Worm (Caenorhabditis elegans) whole organism, L1 larva: ENCODE data around the gene nac-3.

ENCODE experiments used
- C16A3.4 ChIP-seq: fragments of 150-350 bp; optimal IDR thresholded peaks from 2 replicates; lab custom pipeline; 2014; ENCODE audit warnings: missing biosample characterization, missing genetic modification characterization
- F16B12.6 ChIP-seq: fragments of 150-350 bp; optimal IDR thresholded peaks from 2 replicates; lab custom pipeline; 2014; ENCODE audit warnings: missing biosample characterization, missing genetic modification characterization
- ceh-8 ChIP-seq: fragments of 200-800 bp; sonication (Bioruptor generic); optimal IDR thresholded peaks from 2 replicates; lab custom pipeline; 2018; ENCODE audit warnings: mild to moderate bottlenecking, missing genetic modification characterization, moderate library complexity, missing compliant biosample characterization
- ceh-82 ChIP-seq, 3 experiments: fragments of 150-350 bp in 1 of 3; sonication (generic microtip) in 2 of 3; optimal IDR thresholded peaks; 2 replicates each; lab custom pipeline; 2014 to 2017; ENCODE audit warnings: missing biosample characterization in 3 of 3, missing genetic modification characterization in 3 of 3
- ces-1 ChIP-seq: fragments of 150-350 bp; optimal IDR thresholded peaks from 2 replicates; lab custom pipeline; 2014; ENCODE audit warnings: missing biosample characterization, missing genetic modification reagents, missing genetic modification characterization
- dpl-1 ChIP-seq, 3 experiments: fragments of 150-350 bp in 2 of 3; sonication (generic microtip) in 1 of 3; optimal IDR thresholded peaks; 2 replicates each; lab custom pipeline; 2014 to 2017; ENCODE audit warnings: missing biosample characterization in 3 of 3, missing genetic modification characterization in 3 of 3, missing genetic modification reagents in 3 of 3
- efl-1 ChIP-seq, 4 experiments: fragments of 150-350 bp; optimal IDR thresholded peaks in 3 of 4; peaks in 1 of 4; 1 replicate in 1 of 4; 2 replicates in 3 of 4; lab custom pipeline; 2014; ENCODE audit warnings: missing biosample characterization in 2 of 4, missing genetic modification characterization in 2 of 4, missing genetic modification reagents in 2 of 4
- egl-13 ChIP-seq: sonication (generic microtip); optimal IDR thresholded peaks from 2 replicates; lab custom pipeline; 2016; ENCODE audit warnings: missing genotype, missing genetic modification reagents, missing genetic modification characterization, missing compliant biosample characterization
- egl-27 ChIP-seq, 2 experiments: fragments of 150-350 bp in 1 of 2; sonication (generic microtip); optimal IDR thresholded peaks; 3 replicates each; lab custom pipeline; 2017 to 2018; ENCODE audit warnings: missing biosample characterization in 2 of 2, missing genetic modification characterization in 2 of 2, missing genetic modification reagents in 2 of 2
- ets-5 ChIP-seq: fragments of 200-800 bp; sonication (Bioruptor generic); IDR thresholded peaks from 2 replicates; pipeline ENCODE4 v1.3.6; 2022; ENCODE audit warnings: missing genetic modification characterization, missing compliant biosample characterization
- fkh-10 ChIP-seq: sonication (generic microtip); optimal IDR thresholded peaks from 2 replicates; lab custom pipeline; 2017; ENCODE audit warnings: missing biosample characterization, missing genetic modification reagents, missing genetic modification characterization
- fkh-8 ChIP-seq: sonication (generic microtip); optimal IDR thresholded peaks from 2 replicates; lab custom pipeline; 2016; ENCODE audit warnings: mild to moderate bottlenecking, missing genetic modification characterization, missing compliant biosample characterization
- fos-1 ChIP-seq: fragments of 150-350 bp; optimal IDR thresholded peaks from 2 replicates; lab custom pipeline; 2014; ENCODE audit warnings: missing biosample characterization, missing genetic modification characterization
- hpl-2 ChIP-seq: fragments of 150-350 bp; optimal IDR thresholded peaks from 2 replicates; lab custom pipeline; 2014; ENCODE audit warnings: missing biosample characterization, missing genetic modification reagents, missing genetic modification characterization
- isw-1 ChIP-seq: fragments of 200-800 bp; sonication (Bioruptor generic); IDR thresholded peaks from 2 replicates; pipeline ENCODE4 v1.3.6; 2022; ENCODE audit warnings: missing genetic modification characterization, missing compliant biosample characterization
- jun-1 ChIP-seq: fragments of 150-350 bp; optimal IDR thresholded peaks from 2 replicates; lab custom pipeline; 2014; ENCODE audit warnings: missing biosample characterization, missing genetic modification reagents, missing genetic modification characterization
- lin-14 ChIP-seq: fragments of 200-800 bp; sonication (Bioruptor generic); optimal IDR thresholded peaks from 2 replicates; lab custom pipeline; 2018; ENCODE audit warnings: mild to moderate bottlenecking, missing genetic modification characterization, moderate library complexity, missing compliant biosample characterization
- lin-35 ChIP-seq, 2 experiments: fragments of 150-350 bp; optimal IDR thresholded peaks; 2 replicates each; lab custom pipeline; 2014; ENCODE audit warnings: missing biosample characterization in 2 of 2, missing genetic modification characterization in 2 of 2, missing genetic modification reagents in 2 of 2
- lin-39 ChIP-seq: fragments of 150-350 bp; optimal IDR thresholded peaks from 2 replicates; lab custom pipeline; 2014; ENCODE audit warnings: missing biosample characterization, missing genetic modification reagents, missing genetic modification characterization
- lir-3 ChIP-seq: sonication (generic microtip); optimal IDR thresholded peaks from 2 replicates; lab custom pipeline; 2016; ENCODE audit warnings: mild to moderate bottlenecking, missing genetic modification characterization, moderate library complexity, missing compliant biosample characterization; ENCODE audit not compliant: poor library complexity
- lsy-2 ChIP-seq, 2 experiments: fragments of 150-350 bp; optimal IDR thresholded peaks; 2 replicates each; lab custom pipeline; 2014; ENCODE audit warnings: missing biosample characterization in 2 of 2, missing genetic modification characterization in 2 of 2
- mdl-1 ChIP-seq, 2 experiments: fragments of 150-350 bp; optimal IDR thresholded peaks; 2 replicates each; lab custom pipeline; 2014 to 2017; ENCODE audit warnings: missing biosample characterization in 2 of 2, missing genetic modification characterization in 2 of 2, inconsistent platforms in 1 of 2
- mep-1 ChIP-seq: fragments of 150-350 bp; optimal IDR thresholded peaks from 2 replicates; lab custom pipeline; 2014; ENCODE audit warnings: missing biosample characterization, missing genetic modification characterization
- nhr-11 ChIP-seq: fragments of 150-350 bp; optimal IDR thresholded peaks from 2 replicates; lab custom pipeline; 2014; ENCODE audit warnings: missing biosample characterization, missing genetic modification characterization
- nhr-19 ChIP-seq: fragments of 200-800 bp; sonication (Bioruptor generic); conservative IDR thresholded peaks from 2 replicates; pipeline ENCODE4 v1.3.6; 2022; ENCODE audit warnings: missing genetic modification characterization, missing compliant biosample characterization
- nhr-47 ChIP-seq: sonication (generic microtip); optimal IDR thresholded peaks from 2 replicates; lab custom pipeline; 2016; ENCODE audit warnings: mild to moderate bottlenecking, missing genetic modification characterization, moderate library complexity, missing compliant biosample characterization
- nhr-71 ChIP-seq: sonication (generic microtip); optimal IDR thresholded peaks from 2 replicates; lab custom pipeline; 2016; ENCODE audit warnings: mild to moderate bottlenecking, missing genetic modification characterization, moderate library complexity, missing compliant biosample characterization
- pax-3 ChIP-seq: fragments of 200-800 bp; sonication (Bioruptor generic); optimal IDR thresholded peaks from 2 replicates; lab custom pipeline; 2018; ENCODE audit warnings: mild to moderate bottlenecking, missing genetic modification characterization, moderate library complexity, missing compliant biosample characterization
- rnt-1 ChIP-seq: sonication (generic microtip); optimal IDR thresholded peaks from 2 replicates; lab custom pipeline; 2016; ENCODE audit warnings: mild to moderate bottlenecking, missing genetic modification characterization, moderate library complexity, missing compliant biosample characterization
- snpc-4 ChIP-seq: fragments of 150-350 bp; optimal IDR thresholded peaks from 2 replicates; lab custom pipeline; 2014; ENCODE audit warnings: missing biosample characterization, missing genetic modification characterization
- snu-23 ChIP-seq: sonication (generic microtip); optimal IDR thresholded peaks from 2 replicates; lab custom pipeline; 2016; ENCODE audit warnings: missing genetic modification characterization, missing compliant biosample characterization
- sox-4 ChIP-seq: sonication (generic microtip); optimal IDR thresholded peaks from 2 replicates; lab custom pipeline; 2016; ENCODE audit warnings: missing genetic modification characterization, missing compliant biosample characterization
- sup-37 ChIP-seq: fragments of 200-800 bp; sonication (Bioruptor generic); optimal IDR thresholded peaks from 2 replicates; lab custom pipeline; 2018; ENCODE audit warnings: mild to moderate bottlenecking, missing genetic modification characterization, missing compliant biosample characterization
- swsn-7 ChIP-seq: sonication (generic microtip); optimal IDR thresholded peaks from 2 replicates; lab custom pipeline; 2016; ENCODE audit warnings: missing genetic modification characterization, missing compliant biosample characterization
- tbx-2 ChIP-seq: sonication (generic microtip); optimal IDR thresholded peaks from 2 replicates; lab custom pipeline; 2016; ENCODE audit warnings: missing genetic modification characterization, missing compliant biosample characterization
- tlp-1 ChIP-seq: fragments of 150-350 bp; optimal IDR thresholded peaks from 2 replicates; lab custom pipeline; 2014; ENCODE audit warnings: missing biosample characterization, missing genetic modification characterization
- unc-130 ChIP-seq: fragments of 150-350 bp; optimal IDR thresholded peaks from 2 replicates; lab custom pipeline; 2017; ENCODE audit warnings: missing biosample characterization, missing genetic modification characterization, inconsistent platforms
- unc-30 ChIP-seq: sonication (generic microtip); optimal IDR thresholded peaks from 2 replicates; lab custom pipeline; 2017; ENCODE audit warnings: missing biosample characterization, missing genetic modification characterization
- unc-86 ChIP-seq: sonication (generic microtip); optimal IDR thresholded peaks from 2 replicates; lab custom pipeline; 2016; ENCODE audit warnings: missing genetic modification characterization, missing compliant biosample characterization
- unc-98 ChIP-seq: fragments of 200-800 bp; sonication (Bioruptor generic); IDR thresholded peaks from 2 replicates; pipeline ENCODE4 v1.3.6; 2022; ENCODE audit warnings: missing genetic modification characterization, missing compliant biosample characterization
- vab-15 ChIP-seq: sonication (generic microtip); optimal IDR thresholded peaks from 2 replicates; lab custom pipeline; 2017; ENCODE audit warnings: missing genotype, mild to moderate bottlenecking, missing genetic modification characterization, missing compliant biosample characterization
- xbp-1 ChIP-seq: sonication (generic microtip); optimal IDR thresholded peaks from 2 replicates; lab custom pipeline; 2016; ENCODE audit warnings: missing genetic modification characterization, missing compliant biosample characterization
- zag-1 ChIP-seq: fragments of 150-350 bp; optimal IDR thresholded peaks from 2 replicates; lab custom pipeline; 2014; ENCODE audit warnings: missing biosample characterization, missing genetic modification characterization
- ztf-4 ChIP-seq: fragments of 150-350 bp; optimal IDR thresholded peaks from 2 replicates; lab custom pipeline; 2014; ENCODE audit warnings: missing biosample characterization, missing genetic modification characterization

Gene nac-3

ce11 chrIII:10150710-10151109 is 1.9 kb upstream of the nac-3 start (continued):
- TF ChIP-seq nhr-47 (peak; percentile 61), unc-86 (tag; lab: Kevin White, UChicago) (no peak), pax-3 (tag; lab: Kevin White, UChicago) (peak; percentile 40), sox-4 (tag; lab: Kevin White, UChicago) (peak; percentile 77), fkh-8 (peak; percentile 93)

DNA sequence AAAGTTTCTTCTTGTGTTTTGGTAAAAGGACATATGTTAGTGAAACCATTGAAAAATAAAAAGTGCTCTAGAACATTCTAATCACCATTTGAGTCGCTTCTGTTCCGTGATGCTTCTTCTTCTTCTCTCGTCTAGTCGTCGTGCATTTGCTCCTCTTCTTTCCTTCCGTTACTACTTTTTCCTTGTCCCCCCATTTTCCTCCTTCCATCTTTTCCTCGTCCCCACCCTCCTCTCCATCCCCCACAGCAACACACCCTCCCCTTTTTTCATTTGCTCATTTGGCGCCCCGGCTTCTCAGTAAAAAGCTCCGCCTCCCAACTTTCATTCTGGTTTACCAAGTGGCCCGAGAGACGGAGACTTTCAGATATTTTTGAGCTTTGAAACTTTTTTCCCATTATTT is 876 bp upstream of the nac-3 start:
- TF ChIP-seq jun-1 (no peak), nhr-19 (GFP tag; lab: Robert Waterston, UW) (peak; percentile 29; the same call in 1 of the 2 replicates), tbx-2 (tag; lab: Kevin White, UChicago) (no peak), rnt-1 (peak; percentile 42), lsy-2 (tag; optimal IDR thresholded peaks at IDR 0.05; lab: Kevin White, UChicago) (peak in 1 of 2 experiments; percentile 26), lin-14 (GFP tag; lab: Kevin White, UChicago) (peak; percentile 88), fkh-10 (peak; percentile 35), ceh-82 (tag; optimal IDR thresholded peaks at IDR 0.05; lab: Kevin White, UChicago) (peak in 2 of 3 experiments; percentile 10 to 49), nhr-71 (tag; lab: Kevin White, UChicago) (peak; percentile 31), vab-15 (tag; lab: Kevin White, UChicago) (no peak), efl-1 (optimal IDR thresholded peaks at IDR 0.05; lab: Kevin White, UChicago) (no peak), efl-1 (GFP tag; optimal IDR thresholded peaks at IDR 0.05 in 1 of 2; lab: Kevin White, UChicago) (peak in 1 of 2 experiments; percentile 14), ztf-4 (peak; percentile 8), snu-23 (peak; percentile 13), fkh-8 (peak; percentile 73), lin-35 (GFP tag; optimal IDR thresholded peaks at IDR 0.05; lab: Kevin White, UChicago) (peak in 1 of 2 experiments; percentile 39), unc-130 (tag; lab: Kevin White, UChicago) (no peak), mep-1 (tag; lab: Kevin White, UChicago) (peak; percentile 11), ces-1 (GFP tag; lab: Kevin White, UChicago) (peak; percentile 26)

DNA sequence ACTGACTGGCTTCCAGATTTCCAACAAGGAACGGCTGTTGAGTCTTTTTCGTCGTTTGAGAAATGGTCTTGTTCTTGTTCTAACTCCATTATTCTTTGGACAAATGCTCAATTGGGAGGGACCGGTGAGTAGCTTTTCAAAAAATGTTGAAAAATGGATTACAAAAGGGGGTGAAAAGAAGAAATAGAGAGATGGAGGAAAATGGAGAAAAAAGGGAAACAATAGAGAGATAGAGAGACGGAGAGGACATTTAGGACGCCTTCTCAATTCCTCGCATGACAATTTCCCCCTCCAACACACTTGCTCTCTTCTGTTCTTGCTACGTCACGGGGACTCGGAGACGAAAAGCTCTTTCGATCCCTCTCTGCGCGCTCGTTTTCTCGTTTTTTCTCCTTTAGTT is 408 bp downstream of the nac-3 start:
- peak; percentile 19 for TF ChIP-seq nhr-47
- TF ChIP-seq ces-1 (GFP tag; lab: Kevin White, UChicago), result peak; percentile 42
- peak in 1 of 3 experiments; percentile 5 for TF ChIP-seq dpl-1 (GFP tag; optimal IDR thresholded peaks at IDR 0.05; lab: Kevin White, UChicago)
- TF ChIP-seq lsy-2 (tag; optimal IDR thresholded peaks at IDR 0.05; lab: Kevin White, UChicago), result peak; percentile 37 to 64
- no peak for TF ChIP-seq ets-5 (GFP tag; lab: Robert Waterston, UW)
- TF ChIP-seq fos-1 (tag; lab: Kevin White, UChicago), result no peak
- no peak for TF ChIP-seq lin-39 (tag; lab: Kevin White, UChicago)
- peak; percentile 35; the same call in 1 of the 2 replicates for TF ChIP-seq nhr-19 (GFP tag; lab: Robert Waterston, UW)
- TF ChIP-seq fkh-10, result peak; percentile 79
- no peak for TF ChIP-seq hpl-2 (GFP tag; lab: Kevin White, UChicago)
- no peak for TF ChIP-seq F16B12.6 (tag; lab: Kevin White, UChicago)
- peak in 1 of 2 experiments; percentile 24 for TF ChIP-seq lin-35 (GFP tag; optimal IDR thresholded peaks at IDR 0.05; lab: Kevin White, UChicago)
- TF ChIP-seq nhr-71 (tag; lab: Kevin White, UChicago), result peak; percentile 70
- TF ChIP-seq pax-3 (tag; lab: Kevin White, UChicago), result no peak
- TF ChIP-seq tbx-2 (tag; lab: Kevin White, UChicago), result peak; percentile 46
- TF ChIP-seq egl-13, result peak; percentile 7
- TF ChIP-seq mdl-1 (tag; optimal IDR thresholded peaks at IDR 0.05; lab: Kevin White, UChicago), result peak in 1 of 2 experiments; percentile 35
- TF ChIP-seq jun-1, result no peak
- peak; percentile 1 for TF ChIP-seq xbp-1 (tag; lab: Kevin White, UChicago)
- no peak for TF ChIP-seq zag-1 (tag; lab: Kevin White, UChicago)
- peak; percentile 7 for TF ChIP-seq snpc-4 (tag; lab: Kevin White, UChicago)
- TF ChIP-seq ztf-4, result peak; percentile 42
- TF ChIP-seq nhr-11 (tag; lab: Kevin White, UChicago), result no peak
- TF ChIP-seq rnt-1, result peak; percentile 40
- TF ChIP-seq efl-1 (optimal IDR thresholded peaks at IDR 0.05; lab: Kevin White, UChicago), result peak; percentile 21 to 47
- no peak for TF ChIP-seq efl-1 (GFP tag; optimal IDR thresholded peaks at IDR 0.05 in 1 of 2; lab: Kevin White, UChicago)
- peak; percentile 74 for TF ChIP-seq fkh-8
- TF ChIP-seq swsn-7 (tag; lab: Kevin White, UChicago), result peak; percentile 35
- peak; percentile 23 for TF ChIP-seq lir-3 (tag; lab: Kevin White, UChicago)
- TF ChIP-seq tlp-1 (tag; lab: Kevin White, UChicago), result no peak
- TF ChIP-seq egl-27 (tag; optimal IDR thresholded peaks at IDR 0.05; lab: Kevin White, UChicago), result no peak
- no peak for TF ChIP-seq unc-98
- TF ChIP-seq sup-37, result peak; percentile 5
- peak; percentile 49 for TF ChIP-seq ceh-8 (GFP tag; lab: Kevin White, UChicago)
- TF ChIP-seq snu-23, result peak; percentile 52
- TF ChIP-seq isw-1 (GFP tag; lab: Robert Waterston, UW), result peak; percentile 57
- TF ChIP-seq unc-30, result no peak
- TF ChIP-seq lin-14 (GFP tag; lab: Kevin White, UChicago), result peak; percentile 93
- TF ChIP-seq unc-86 (tag; lab: Kevin White, UChicago), result peak; percentile 50
- TF ChIP-seq C16A3.4 (tag; lab: Kevin White, UChicago), result peak; percentile 14
- TF ChIP-seq ceh-82 (tag; optimal IDR thresholded peaks at IDR 0.05; lab: Kevin White, UChicago), result peak in 2 of 3 experiments; percentile 7 to 71
